Worm (Caenorhabditis elegans) whole organism, L4 larva: Measurements from ENCODE around the gene hmit-1.2.

ENCODE experiments used
- F26F4.8 ChIP-seq: fragments of 200-800 bp; sonication (Bioruptor generic); conservative IDR thresholded peaks from 2 replicates; pipeline ENCODE4 v1.3.6; 2022; ENCODE audit warnings: missing genetic modification characterization, missing compliant biosample characterization
- F44E2.7 ChIP-seq: fragments of 200-800 bp; sonication (Bioruptor generic); IDR thresholded peaks from 2 replicates; pipeline ENCODE4 v2.1.2; 2022; ENCODE audit warnings: missing genetic modification characterization, missing compliant biosample characterization
- F49E8.2 ChIP-seq: sonication (generic microtip); optimal IDR thresholded peaks from 2 replicates; lab custom pipeline; 2016; ENCODE audit warnings: missing compliant biosample characterization, mild to moderate bottlenecking, missing genetic modification characterization, borderline replicate concordance
- T20F7.1 ChIP-seq: fragments of 200-800 bp; sonication (Bioruptor generic); optimal IDR thresholded peaks from 2 replicates; lab custom pipeline; 2018; ENCODE audit warnings: mild to moderate bottlenecking, missing genetic modification characterization, missing compliant biosample characterization
- Y105C5A.15 ChIP-seq: fragments of 200-800 bp; sonication (Bioruptor generic); IDR thresholded peaks from 2 replicates; pipeline ENCODE4 v1.3.6; 2022; ENCODE audit warnings: missing genetic modification characterization, missing compliant biosample characterization
- Y48G9A.11 ChIP-seq: fragments of 200-800 bp; sonication (Bioruptor generic); IDR thresholded peaks from 2 replicates; pipeline ENCODE4 v1.3.6; 2022; ENCODE audit warnings: missing genetic modification reagents, missing genetic modification characterization, missing compliant biosample characterization
- Y5F2A.4 ChIP-seq: fragments of 200-800 bp; sonication (Bioruptor generic); optimal IDR thresholded peaks from 2 replicates; lab custom pipeline; 2018; ENCODE audit warnings: mild to moderate bottlenecking, missing genetic modification characterization, missing compliant biosample characterization
- ZK337.2 ChIP-seq: fragments of 200-800 bp; sonication (Bioruptor generic); IDR thresholded peaks from 2 replicates; pipeline ENCODE4 v1.3.6; 2022; ENCODE audit warnings: missing genetic modification reagents, missing genetic modification characterization, missing compliant biosample characterization
- aly-2 ChIP-seq: sonication (generic microtip); optimal IDR thresholded peaks from 2 replicates; lab custom pipeline; 2018; ENCODE audit warnings: missing biosample characterization, missing genetic modification characterization
- attf-4 ChIP-seq: sonication (generic microtip); optimal IDR thresholded peaks from 3 replicates; lab custom pipeline; 2017; ENCODE audit warnings: missing biosample characterization, missing genetic modification characterization
- ceh-20 ChIP-seq: fragments of 200-800 bp; sonication (Bioruptor generic); IDR thresholded peaks from 2 replicates; pipeline ENCODE4 v1.3.6; 2022; ENCODE audit warnings: missing genetic modification reagents, missing genetic modification characterization, missing compliant biosample characterization
- ceh-28 ChIP-seq: fragments of 150-350 bp; optimal IDR thresholded peaks from 2 replicates; lab custom pipeline; 2014; ENCODE audit warnings: missing biosample characterization, missing genetic modification reagents, missing genetic modification characterization
- ceh-62 ChIP-seq: sonication (generic microtip); optimal IDR thresholded peaks from 2 replicates; lab custom pipeline; 2017; ENCODE audit warnings: missing biosample characterization, missing genetic modification characterization
- ces-1 ChIP-seq: fragments of 150-350 bp; sonication (generic microtip); optimal IDR thresholded peaks from 4 replicates; lab custom pipeline; 2014; ENCODE audit warnings: missing biosample characterization, missing genetic modification reagents, missing genetic modification characterization
- cey-2 ChIP-seq: sonication (generic microtip); optimal IDR thresholded peaks from 3 replicates; lab custom pipeline; 2017; ENCODE audit warnings: missing genetic modification characterization, mild to moderate bottlenecking, missing compliant biosample characterization, antibody characterized with exemption, borderline replicate concordance; ENCODE audit not compliant: insufficient read depth
- ctbp-1 ChIP-seq: fragments of 200-800 bp; sonication (Bioruptor generic); IDR thresholded peaks from 2 replicates; pipeline ENCODE4 v1.3.6; 2022; ENCODE audit warnings: missing genetic modification reagents, missing genetic modification characterization, missing compliant biosample characterization
- dmd-6 ChIP-seq: fragments of 200-800 bp; sonication (Bioruptor generic); IDR thresholded peaks from 2 replicates; pipeline ENCODE4 v1.3.6; 2022; ENCODE audit warnings: missing genetic modification reagents, missing genetic modification characterization, missing compliant biosample characterization
- dmd-8 ChIP-seq: fragments of 200-800 bp; sonication (Bioruptor generic); IDR thresholded peaks from 2 replicates; pipeline ENCODE4 v1.3.6; 2022; ENCODE audit warnings: missing genetic modification characterization, missing compliant biosample characterization
- dpl-1 ChIP-seq: fragments of 150-350 bp; optimal IDR thresholded peaks from 2 replicates; lab custom pipeline; 2014; ENCODE audit warnings: missing biosample characterization, missing genetic modification reagents, missing genetic modification characterization
- egl-27 ChIP-seq: sonication (generic microtip); optimal IDR thresholded peaks from 3 replicates; lab custom pipeline; 2017; ENCODE audit warnings: missing biosample characterization, missing genetic modification reagents, missing genetic modification characterization
- fos-1 ChIP-seq: fragments of 150-350 bp; optimal IDR thresholded peaks from 2 replicates; lab custom pipeline; 2014; ENCODE audit warnings: missing biosample characterization, missing genetic modification characterization
- hlh-11 ChIP-seq: fragments of 200-800 bp; sonication (Bioruptor generic); optimal IDR thresholded peaks from 2 replicates; lab custom pipeline; 2018; ENCODE audit warnings: mild to moderate bottlenecking, missing genetic modification characterization, missing compliant biosample characterization
- hlh-30 ChIP-seq: sonication (generic microtip); optimal IDR thresholded peaks from 2 replicates; lab custom pipeline; 2017; ENCODE audit warnings: antibody characterized with exemption, mild to moderate bottlenecking, missing genetic modification characterization, missing compliant biosample characterization; ENCODE audit not compliant: insufficient read depth
- jun-1 ChIP-seq: fragments of 150-350 bp; optimal IDR thresholded peaks from 2 replicates; lab custom pipeline; 2014; ENCODE audit warnings: missing biosample characterization, missing genetic modification reagents, missing genetic modification characterization
- lin-1 ChIP-seq: fragments of 200-800 bp; sonication (Bioruptor generic); IDR thresholded peaks from 2 replicates; pipeline ENCODE4 v1.3.6; 2022; ENCODE audit warnings: missing genetic modification reagents, missing genetic modification characterization, missing compliant biosample characterization
- lin-13 ChIP-seq: fragments of 150-350 bp; optimal IDR thresholded peaks from 2 replicates; lab custom pipeline; 2014; ENCODE audit warnings: missing biosample characterization, missing genetic modification reagents, missing genetic modification characterization
- lin-38 ChIP-seq: fragments of 200-800 bp; sonication (Bioruptor generic); IDR thresholded peaks from 2 replicates; pipeline ENCODE4 v1.3.6; 2022; ENCODE audit warnings: missing genetic modification reagents, missing genetic modification characterization, missing compliant biosample characterization
- lin-39 ChIP-seq: fragments of 150-350 bp; optimal IDR thresholded peaks from 2 replicates; lab custom pipeline; 2014; ENCODE audit warnings: missing biosample characterization, missing genetic modification reagents, missing genetic modification characterization
- lsy-2 ChIP-seq, 2 experiments: fragments of 150-350 bp in 1 of 2; sonication (generic microtip) in 1 of 2; optimal IDR thresholded peaks; 2 replicates each; lab custom pipeline; 2014 to 2017; ENCODE audit warnings: missing biosample characterization in 2 of 2, missing genetic modification characterization in 2 of 2
- madf-9 ChIP-seq: fragments of 200-800 bp; sonication (Bioruptor generic); conservative IDR thresholded peaks from 2 replicates; pipeline ENCODE4 v1.3.6; 2022; ENCODE audit warnings: missing genetic modification reagents, missing genetic modification characterization, missing compliant biosample characterization
- mep-1 ChIP-seq: fragments of 150-350 bp; sonication (generic microtip); optimal IDR thresholded peaks from 3 replicates; lab custom pipeline; 2014; ENCODE audit warnings: missing biosample characterization, missing genetic modification characterization
- mxl-3 ChIP-seq: fragments of 200-800 bp; sonication (Bioruptor generic); optimal IDR thresholded peaks from 2 replicates; lab custom pipeline; 2018; ENCODE audit warnings: mild to moderate bottlenecking, missing genetic modification characterization, missing compliant biosample characterization
- nhr-11 ChIP-seq: fragments of 150-350 bp; optimal IDR thresholded peaks from 2 replicates; lab custom pipeline; 2014; ENCODE audit warnings: missing biosample characterization, missing genetic modification characterization
- nhr-25 ChIP-seq: sonication (generic microtip); optimal IDR thresholded peaks from 2 replicates; lab custom pipeline; 2017; ENCODE audit warnings: missing genetic modification characterization, mild to moderate bottlenecking, missing compliant biosample characterization, antibody characterized with exemption, moderate library complexity, borderline replicate concordance; ENCODE audit not compliant: insufficient read depth
- nhr-28 ChIP-seq: fragments of 150-350 bp; optimal IDR thresholded peaks from 2 replicates; lab custom pipeline; 2014; ENCODE audit warnings: missing biosample characterization, missing genetic modification characterization
- nhr-42 ChIP-seq: fragments of 200-800 bp; sonication (Bioruptor generic); IDR thresholded peaks from 2 replicates; pipeline ENCODE4 v1.3.6; 2022; ENCODE audit warnings: missing genetic modification characterization, missing compliant biosample characterization
- nhr-76 ChIP-seq: fragments of 150-350 bp; optimal IDR thresholded peaks from 2 replicates; lab custom pipeline; 2014; ENCODE audit warnings: missing biosample characterization, missing genetic modification characterization
- pqm-1 ChIP-seq: sonication (generic microtip); optimal IDR thresholded peaks from 2 replicates; lab custom pipeline; 2017; ENCODE audit warnings: missing biosample characterization, missing genetic modification characterization
- saeg-2 ChIP-seq: fragments of 200-800 bp; sonication (Bioruptor generic); IDR thresholded peaks from 2 replicates; pipeline ENCODE4 v1.3.6; 2022; ENCODE audit warnings: missing genetic modification reagents, missing genetic modification characterization, missing compliant biosample characterization
- set-16 ChIP-seq: fragments of 200-800 bp; sonication (Bioruptor generic); IDR thresholded peaks from 2 replicates; pipeline ENCODE4 v1.3.6; 2022; ENCODE audit warnings: missing genetic modification reagents, missing genetic modification characterization, missing compliant biosample characterization
- spr-3 ChIP-seq: fragments of 200-800 bp; sonication (Bioruptor generic); optimal IDR thresholded peaks from 2 replicates; lab custom pipeline; 2018; ENCODE audit warnings: mild to moderate bottlenecking, missing genetic modification characterization, missing compliant biosample characterization
- tag-97 ChIP-seq: fragments of 200-800 bp; sonication (Bioruptor generic); IDR thresholded peaks from 2 replicates; pipeline ENCODE4 v1.3.6; 2022; ENCODE audit warnings: missing genetic modification characterization, missing compliant biosample characterization
- unc-130 ChIP-seq: sonication (generic microtip); optimal IDR thresholded peaks from 2 replicates; lab custom pipeline; 2016; ENCODE audit warnings: missing genetic modification reagents, missing genetic modification characterization, missing compliant biosample characterization
- unc-39 ChIP-seq: sonication (generic microtip); optimal IDR thresholded peaks from 2 replicates; lab custom pipeline; 2017; ENCODE audit warnings: missing biosample characterization, missing genetic modification characterization
- vab-7 ChIP-seq: fragments of 200-800 bp; sonication (Bioruptor generic); IDR thresholded peaks from 2 replicates; pipeline ENCODE4 v1.3.6; 2022; ENCODE audit warnings: missing genetic modification reagents, missing genetic modification characterization, missing compliant biosample characterization
- zfp-2 ChIP-seq: sonication (generic microtip); optimal IDR thresholded peaks from 2 replicates; lab custom pipeline; 2016; ENCODE audit warnings: mild to moderate bottlenecking, missing genetic modification characterization, missing compliant biosample characterization
- zip-2 ChIP-seq: fragments of 150-350 bp; optimal IDR thresholded peaks from 2 replicates; lab custom pipeline; 2014; ENCODE audit warnings: missing biosample characterization, missing genetic modification characterization
- ztf-11 ChIP-seq: fragments of 150-350 bp; optimal IDR thresholded peaks from 2 replicates; lab custom pipeline; 2014; ENCODE audit warnings: missing biosample characterization, missing genetic modification characterization
- ztf-7 ChIP-seq: fragments of 150-350 bp; optimal IDR thresholded peaks from 2 replicates; lab custom pipeline; 2014; ENCODE audit warnings: missing biosample characterization, missing genetic modification characterization

hmit-1.2 gene

ce11 chrV:18576128-18576527, 51.6 kb downstream of the hmit-1.2 start (continued):
- TF ChIP-seq nhr-11 (tag; lab: Kevin White, UChicago) (no peak), lin-38 (GFP tag; lab: Robert Waterston, UW) (no peak; the same call in 1 of the 2 replicates), unc-39 (tag; lab: Kevin White, UChicago) (no peak)

ce11 chrV:18577458-18578078, 53.0 kb downstream of the hmit-1.2 start:
- peak; percentile 72 for TF ChIP-seq nhr-28 (tag; lab: Kevin White, UChicago)
- no peak for TF ChIP-seq attf-4
- no peak for TF ChIP-seq mxl-3 (GFP tag; lab: Kevin White, UChicago)
- TF ChIP-seq aly-2 (tag; lab: Kevin White, UChicago): no peak
- no peak for TF ChIP-seq ceh-20 (GFP tag; lab: Robert Waterston, UW)
- TF ChIP-seq mep-1 (tag; lab: Kevin White, UChicago): no peak
- peak; percentile 66 for TF ChIP-seq pqm-1 (tag; lab: Kevin White, UChicago)
- TF ChIP-seq ceh-28 (tag; lab: Kevin White, UChicago): no peak
- no peak for TF ChIP-seq zfp-2 (tag; lab: Kevin White, UChicago)
- TF ChIP-seq lin-39 (tag; lab: Kevin White, UChicago): no peak
- no peak for TF ChIP-seq jun-1 (tag; lab: Kevin White, UChicago)
- TF ChIP-seq hlh-30 (tag; lab: Kevin White, UChicago): peak; percentile 58
- TF ChIP-seq lin-13: peak; percentile 22
- no peak for TF ChIP-seq ceh-62
- no peak for TF ChIP-seq nhr-42 (GFP tag; lab: Robert Waterston, UW)
- TF ChIP-seq ctbp-1: no peak
- no peak for TF ChIP-seq fos-1
- no peak for TF ChIP-seq ZK337.2
- TF ChIP-seq Y5F2A.4 (GFP tag; lab: Kevin White, UChicago): no peak
- no peak for TF ChIP-seq egl-27
- no peak for TF ChIP-seq ztf-7 (tag; lab: Kevin White, UChicago)
- no peak for TF ChIP-seq zip-2 (tag; lab: Kevin White, UChicago)
- peak; percentile 78 for TF ChIP-seq hlh-11
- TF ChIP-seq set-16 (GFP tag; lab: Robert Waterston, UW): 0 out of 2 replicates have a peak, but pooled peaks have one; percentile 34
- TF ChIP-seq nhr-76: no peak
- TF ChIP-seq F44E2.7 (GFP tag; lab: Robert Waterston, UW): no peak
- TF ChIP-seq Y105C5A.15 (GFP tag; lab: Robert Waterston, UW): no peak
- TF ChIP-seq ztf-11 (tag; lab: Kevin White, UChicago): no peak
- peak; percentile 89 for TF ChIP-seq dmd-6
- no peak for TF ChIP-seq F26F4.8
- TF ChIP-seq lsy-2 (tag; optimal IDR thresholded peaks at IDR 0.05; lab: Kevin White, UChicago): peak in 1 of 2 experiments; percentile 20
- TF ChIP-seq unc-130: no peak
- no peak for TF ChIP-seq spr-3
- no peak for TF ChIP-seq saeg-2 (GFP tag; lab: Robert Waterston, UW)
- no peak for TF ChIP-seq dmd-8 (GFP tag; lab: Robert Waterston, UW)
- no peak for TF ChIP-seq madf-9
- TF ChIP-seq vab-7 (GFP tag; lab: Robert Waterston, UW): no peak
- peak; percentile 49; the same call in 1 of the 2 replicates for TF ChIP-seq lin-1 (GFP tag; lab: Robert Waterston, UW)
- TF ChIP-seq Y48G9A.11: no peak
- no peak for TF ChIP-seq tag-97 (GFP tag; lab: Robert Waterston, UW)
- no peak for TF ChIP-seq lin-38 (GFP tag; lab: Robert Waterston, UW)
- TF ChIP-seq T20F7.1 (GFP tag; lab: Kevin White, UChicago): peak; percentile 30
- no peak for TF ChIP-seq ces-1 (GFP tag; lab: Kevin White, UChicago)
- TF ChIP-seq unc-39 (tag; lab: Kevin White, UChicago): no peak
- no peak for TF ChIP-seq cey-2 (tag; lab: Kevin White, UChicago)
- TF ChIP-seq nhr-25 (tag; lab: Kevin White, UChicago): no peak
- no peak for TF ChIP-seq F49E8.2 (tag; lab: Kevin White, UChicago)
- TF ChIP-seq dpl-1 (GFP tag; lab: Kevin White, UChicago): no peak
